Worm (Caenorhabditis elegans) whole organism, late embryonic: ENCODE results near the gene Y41E3.6.
"Not testable (repeated sequence)": the region's sequence is repeated elsewhere in the genome, so short reads cannot be mapped to it uniquely, and the experiment has no call there.

Experiments used
- K02D7.2 ChIP-seq: sonication (generic microtip); optimal IDR thresholded peaks from 2 replicates; lab custom pipeline; 2017; ENCODE audit warnings: mild to moderate bottlenecking, missing genetic modification characterization, missing compliant biosample characterization
- K09A11.1 ChIP-seq: sonication (generic microtip); optimal IDR thresholded peaks from 2 replicates; lab custom pipeline; 2017; ENCODE audit warnings: antibody characterized with exemption, mild to moderate bottlenecking, missing genetic modification characterization, missing compliant biosample characterization; ENCODE audit not compliant: insufficient read depth
- T23F11.4 ChIP-seq: fragments of 200-800 bp; sonication (Bioruptor generic); optimal IDR thresholded peaks from 2 replicates; lab custom pipeline; 2018; ENCODE audit warnings: mild to moderate bottlenecking, missing genetic modification characterization, missing compliant biosample characterization
- Y22D7AL.16 ChIP-seq: sonication (generic microtip); optimal IDR thresholded peaks from 2 replicates; lab custom pipeline; 2016; ENCODE audit warnings: missing genetic modification characterization, missing compliant biosample characterization
- ceh-19 ChIP-seq: fragments of 200-800 bp; sonication (Bioruptor generic); optimal IDR thresholded peaks from 2 replicates; lab custom pipeline; 2018; ENCODE audit warnings: mild to moderate bottlenecking, missing genetic modification characterization, missing compliant biosample characterization
- ceh-22 ChIP-seq: sonication (generic microtip); optimal IDR thresholded peaks from 2 replicates; lab custom pipeline; 2017; ENCODE audit warnings: missing biosample characterization, missing genetic modification characterization
- ceh-30 ChIP-seq: fragments of 150-350 bp; optimal IDR thresholded peaks from 2 replicates; lab custom pipeline; 2014; ENCODE audit warnings: missing biosample characterization, missing genetic modification characterization
- ceh-31 ChIP-seq: sonication (generic microtip); optimal IDR thresholded peaks from 2 replicates; lab custom pipeline; 2016; ENCODE audit warnings: missing genetic modification characterization, missing compliant biosample characterization
- dmd-4 ChIP-seq: sonication (generic microtip); optimal IDR thresholded peaks from 2 replicates; lab custom pipeline; 2016; ENCODE audit warnings: borderline replicate concordance, missing genetic modification characterization, missing compliant biosample characterization
- dve-1 ChIP-seq: sonication (generic microtip); optimal IDR thresholded peaks from 2 replicates; lab custom pipeline; 2017; ENCODE audit warnings: antibody characterized with exemption, mild to moderate bottlenecking, missing genetic modification characterization, missing compliant biosample characterization
- elt-2 ChIP-seq: sonication (generic microtip); optimal IDR thresholded peaks from 2 replicates; lab custom pipeline; 2016; ENCODE audit warnings: missing genetic modification reagents, missing genetic modification characterization, missing compliant biosample characterization
- eyg-1 ChIP-seq: sonication (generic microtip); optimal IDR thresholded peaks from 2 replicates; lab custom pipeline; 2016; ENCODE audit warnings: missing genotype, missing genetic modification characterization, missing compliant biosample characterization
- fkh-10 ChIP-seq: fragments of 150-350 bp; optimal IDR thresholded peaks from 2 replicates; lab custom pipeline; 2014; ENCODE audit warnings: missing biosample characterization, missing genetic modification reagents, missing genetic modification characterization
- gmeb-2 ChIP-seq: sonication (generic microtip); optimal IDR thresholded peaks from 2 replicates; lab custom pipeline; 2016; ENCODE audit warnings: missing genetic modification characterization, inconsistent platforms, missing compliant biosample characterization
- hlh-30 ChIP-seq: sonication (generic microtip); optimal IDR thresholded peaks from 2 replicates; lab custom pipeline; 2017; ENCODE audit warnings: antibody characterized with exemption, missing genetic modification characterization, missing compliant biosample characterization; ENCODE audit not compliant: insufficient read depth
- lim-6 ChIP-seq: sonication (generic microtip); optimal IDR thresholded peaks from 2 replicates; lab custom pipeline; 2016; ENCODE audit warnings: missing genetic modification characterization, missing compliant biosample characterization
- lin-11 ChIP-seq: fragments of 200-800 bp; sonication (Bioruptor generic); optimal IDR thresholded peaks from 2 replicates; lab custom pipeline; 2018; ENCODE audit warnings: mild to moderate bottlenecking, missing genetic modification characterization, missing compliant biosample characterization
- mec-3 ChIP-seq: sonication (generic microtip); optimal IDR thresholded peaks from 2 replicates; lab custom pipeline; 2016; ENCODE audit warnings: borderline replicate concordance, missing genetic modification characterization, missing compliant biosample characterization
- nfya-1 ChIP-seq: sonication (generic microtip); optimal IDR thresholded peaks from 2 replicates; lab custom pipeline; 2017; ENCODE audit warnings: missing genetic modification characterization, mild to moderate bottlenecking, missing compliant biosample characterization, antibody characterized with exemption, moderate library complexity
- nhr-232 ChIP-seq: sonication (generic microtip); optimal IDR thresholded peaks from 2 replicates; lab custom pipeline; 2016; ENCODE audit warnings: missing genetic modification characterization, missing compliant biosample characterization
- npax-4 ChIP-seq: sonication (generic microtip); optimal IDR thresholded peaks from 2 replicates; lab custom pipeline; 2016; ENCODE audit warnings: missing genetic modification characterization, missing compliant biosample characterization
- pat-9 ChIP-seq: fragments of 200-800 bp; sonication (Bioruptor generic); optimal IDR thresholded peaks from 2 replicates; lab custom pipeline; 2018; ENCODE audit warnings: mild to moderate bottlenecking, missing genetic modification characterization, moderate library complexity, missing compliant biosample characterization
- pax-1 ChIP-seq: fragments of 150-350 bp; optimal IDR thresholded peaks from 2 replicates; lab custom pipeline; 2014; ENCODE audit warnings: missing biosample characterization, missing genetic modification characterization
- pha-2 ChIP-seq: sonication (generic microtip); optimal IDR thresholded peaks from 2 replicates; lab custom pipeline; 2017; ENCODE audit warnings: mild to moderate bottlenecking, missing genetic modification characterization, missing compliant biosample characterization
- pha-4 ChIP-seq: fragments of 150-350 bp; optimal IDR thresholded peaks from 2 replicates; lab custom pipeline; 2018; ENCODE audit warnings: missing biosample characterization, missing genetic modification reagents, missing genetic modification characterization
- pqm-1 ChIP-seq: sonication (generic microtip); optimal IDR thresholded peaks from 2 replicates; lab custom pipeline; 2016; ENCODE audit warnings: missing genetic modification characterization, missing compliant biosample characterization
- rnt-1 ChIP-seq: sonication (generic microtip); optimal IDR thresholded peaks from 2 replicates; lab custom pipeline; 2016; ENCODE audit warnings: missing genetic modification characterization, missing compliant biosample characterization
- sdc-2 ChIP-seq: sonication (generic microtip); optimal IDR thresholded peaks from 2 replicates; lab custom pipeline; 2016; ENCODE audit warnings: missing genotype, missing genetic modification characterization, missing compliant biosample characterization
- tbx-2 ChIP-seq: sonication (generic microtip); optimal IDR thresholded peaks from 2 replicates; lab custom pipeline; 2016; ENCODE audit warnings: missing genetic modification characterization, missing compliant biosample characterization
- tbx-7 ChIP-seq: sonication (generic microtip); optimal IDR thresholded peaks from 2 replicates; lab custom pipeline; 2016; ENCODE audit warnings: missing genotype, missing genetic modification characterization, missing compliant biosample characterization
- ttx-3 ChIP-seq: sonication (generic microtip); optimal IDR thresholded peaks from 2 replicates; lab custom pipeline; 2016; ENCODE audit warnings: missing genetic modification reagents, missing genetic modification characterization, missing compliant biosample characterization
- unc-3 ChIP-seq, 2 experiments: fragments of 200-800 bp in 1 of 2; sonication (Bioruptor generic) in 1 of 2; sonication (generic microtip) in 1 of 2; conservative IDR thresholded peaks in 1 of 2; optimal IDR thresholded peaks in 1 of 2; 2 replicates each; pipeline versions ENCODE4 v1.3.6 to Lab custom; 2016 to 2022; ENCODE audit warnings: missing compliant biosample characterization in 2 of 2, missing genetic modification characterization in 2 of 2, missing genetic modification reagents in 1 of 2
- unc-42 ChIP-seq: sonication (generic microtip); optimal IDR thresholded peaks from 2 replicates; lab custom pipeline; 2016; ENCODE audit warnings: missing genotype, missing genetic modification characterization, missing compliant biosample characterization
- unc-55 ChIP-seq: sonication (generic microtip); optimal IDR thresholded peaks from 2 replicates; lab custom pipeline; 2017; ENCODE audit warnings: missing biosample characterization, missing genetic modification reagents, missing genetic modification characterization
- ztf-16 ChIP-seq: sonication (generic microtip); optimal IDR thresholded peaks from 2 replicates; lab custom pipeline; 2017; ENCODE audit warnings: missing genetic modification characterization, missing compliant biosample characterization

The Y41E3.6 gene

DNA sequence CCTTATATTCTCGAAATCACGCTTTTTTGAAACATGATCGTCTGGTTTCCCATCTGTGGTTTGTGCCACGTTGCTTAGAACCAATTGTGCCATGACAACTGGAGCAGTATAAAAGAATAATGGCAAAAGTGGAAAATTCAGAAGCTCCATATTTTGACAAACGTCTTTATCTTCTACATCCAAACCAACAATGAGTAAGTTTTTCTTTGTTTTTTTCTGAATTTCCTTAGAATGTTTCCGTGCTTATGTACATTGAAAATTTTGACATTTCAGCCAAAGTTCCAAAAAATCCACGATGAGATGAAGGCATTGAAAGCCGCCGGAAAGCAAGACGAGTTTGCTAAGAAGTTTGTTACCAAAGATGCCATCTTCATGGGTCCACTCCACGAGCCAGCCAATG, at the start of gene Y41E3.6:
Y41E3.6 (plus strand) TSS at position 301 of the 400 bp plus-strand sequence.
- TF ChIP-seq fkh-10 (GFP tag; lab: Kevin White, UChicago); ztf-16; unc-42: not testable (repeated sequence)

- TF ChIP-seq pha-2 (tag; lab: Kevin White, UChicago) = no peak
- no peak for TF ChIP-seq gmeb-2
- no peak for TF ChIP-seq T23F11.4
- no peak for TF ChIP-seq npax-4 (tag; lab: Kevin White, UChicago)
- TF ChIP-seq pqm-1 (tag; lab: Kevin White, UChicago) = no peak
- no peak for TF ChIP-seq nhr-232 (tag; lab: Kevin White, UChicago)
- TF ChIP-seq elt-2 (tag; lab: Kevin White, UChicago) = no peak
- no peak for TF ChIP-seq K02D7.2
- TF ChIP-seq, all 69 proteins: peak for 0
These were observed 48.0 kb upstream of the Y41E3.6 start, which contains the start of gene Y41E3.1 for ce11 chrIV:14958551-14958950. Y41E3.1 (minus strand) TSS chrIV:14958874.

- no peak for TF ChIP-seq sdc-2
- TF ChIP-seq eyg-1 = no peak
- TF ChIP-seq pqm-1 (tag; lab: Kevin White, UChicago) = no peak
- no peak for TF ChIP-seq mec-3
- TF ChIP-seq Y22D7AL.16 (tag; lab: Kevin White, UChicago) = no peak
- TF ChIP-seq ceh-31 (tag; lab: Kevin White, UChicago) = peak; percentile 9
- TF ChIP-seq K09A11.1 = peak; percentile 12
- TF ChIP-seq unc-55 (GFP tag; lab: Kevin White, UChicago) = peak; percentile 51
- TF ChIP-seq unc-42 = peak; percentile 22
- peak; percentile 27 for TF ChIP-seq rnt-1 (tag; lab: Kevin White, UChicago)
- TF ChIP-seq tbx-2 (tag; lab: Kevin White, UChicago) = peak; percentile 32
- TF ChIP-seq nfya-1 (tag; lab: Kevin White, UChicago) = peak; percentile 63
- TF ChIP-seq pax-1 (tag; lab: Kevin White, UChicago) = peak; percentile 68
- peak; percentile 98 for TF ChIP-seq elt-2 (tag; lab: Kevin White, UChicago)
- TF ChIP-seq pha-4 = no peak
These were observed 47.2 kb upstream of the Y41E3.6 start for ce11 chrIV:14959375-14959774.

ce11 chrIV:14960061-14960460, 46.5 kb upstream of the Y41E3.6 start:
- no peak for TF ChIP-seq unc-3 (GFP tag; conservative IDR thresholded peaks at IDR 0.05; lab: Robert Waterston, UW)
- TF ChIP-seq unc-3 (tag; optimal IDR thresholded peaks at IDR 0.05; lab: Kevin White, UChicago) = no peak
- peak; percentile 84 for TF ChIP-seq unc-42

- TF ChIP-seq gmeb-2 (no peak), tbx-7 (no peak), pat-9 (tag; lab: Kevin White, UChicago) (no peak), unc-42 (peak; percentile 49), ceh-30 (tag; lab: Kevin White, UChicago) (no peak), hlh-30 (tag; lab: Kevin White, UChicago) (no peak)
These were observed 28.4 kb upstream of the Y41E3.6 start for ce11 chrIV:14978204-14978603.

- TF ChIP-seq pax-1 (tag; lab: Kevin White, UChicago) (no peak), unc-42 (no peak), dmd-4 (tag; lab: Kevin White, UChicago) (no peak), dve-1 (tag; lab: Kevin White, UChicago) (no peak), lim-6 (no peak), ceh-22 (tag; lab: Kevin White, UChicago) (no peak), ceh-19 (GFP tag; lab: Kevin White, UChicago) (no peak), elt-2 (tag; lab: Kevin White, UChicago) (no peak), ttx-3 (no peak), lin-11 (tag; lab: Kevin White, UChicago) (no peak), gmeb-2 (no peak)
These were observed 25.3 kb upstream of the Y41E3.6 start, which contains the start of gene atln-2 for ce11 chrIV:14981311-14981710. atln-2 (plus strand) TSS chrIV:14981611.
